Fruit fly (Drosophila melanogaster) whole organism, embryonic: ENCODE measurements around the gene lwr.

ENCODE experiments used
- Bgb ChIP-seq: fragments of 200-800 bp; sonication (Bioruptor generic); IDR thresholded peaks from 2 replicates; pipeline ENCODE4 v1.3.6; 2022; ENCODE audit warnings: missing biosample characterization, missing genetic modification characterization; ENCODE audit not compliant: partially characterized antibody
- CG11504 ChIP-seq: fragments of 200-800 bp; sonication (Bioruptor generic); optimal IDR thresholded peaks from 3 replicates; lab custom pipeline; 2019; ENCODE audit warnings: missing biosample characterization, mild to moderate bottlenecking, missing genetic modification characterization, moderate library complexity
- CG12155 ChIP-seq: fragments of 200-800 bp; sonication (Bioruptor generic); optimal IDR thresholded peaks from 3 replicates; lab custom pipeline; 2016; ENCODE audit warnings: missing biosample characterization, missing genetic modification characterization
- CG12219 ChIP-seq: fragments of 200-800 bp; sonication (Bioruptor generic); optimal IDR thresholded peaks from 3 replicates; lab custom pipeline; 2018; ENCODE audit warnings: missing biosample characterization, mild to moderate bottlenecking, missing genetic modification characterization
- CG1603 ChIP-seq: fragments of 200-800 bp; sonication (Bioruptor generic); optimal IDR thresholded peaks from 2 replicates; lab custom pipeline; 2019; ENCODE audit warnings: missing biosample characterization, mild to moderate bottlenecking, missing genetic modification characterization, moderate library complexity
- CG16813 ChIP-seq: fragments of 200-800 bp; sonication (Bioruptor generic); IDR thresholded peaks from 3 replicates; pipeline ENCODE4 v1.3.6; 2022; ENCODE audit warnings: missing biosample characterization, missing genetic modification characterization; ENCODE audit not compliant: partially characterized antibody
- CG16815 ChIP-seq: fragments of 200-800 bp; sonication (Bioruptor generic); optimal IDR thresholded peaks from 3 replicates; lab custom pipeline; 2017; ENCODE audit warnings: missing biosample characterization, mild to moderate bottlenecking, missing genetic modification characterization
- CG17361 ChIP-seq: fragments of 200-800 bp; sonication (Bioruptor generic); IDR thresholded peaks from 3 replicates; pipeline ENCODE4 v1.3.6; 2022; ENCODE audit warnings: missing biosample characterization, missing genetic modification characterization
- CG18262 ChIP-seq: fragments of 200-800 bp; optimal IDR thresholded peaks from 3 replicates; lab custom pipeline; 2019; ENCODE audit warnings: missing biosample characterization, mild to moderate bottlenecking, missing genetic modification characterization, moderate library complexity
- CG2120 ChIP-seq: fragments of 200-800 bp; sonication (Bioruptor generic); optimal IDR thresholded peaks from 3 replicates; lab custom pipeline; 2016; ENCODE audit warnings: missing biosample characterization, missing genetic modification characterization
- CG2889 ChIP-seq: fragments of 200-800 bp; sonication (Bioruptor generic); IDR thresholded peaks from 3 replicates; pipeline ENCODE4 v1.3.6; 2022; ENCODE audit warnings: missing biosample characterization, missing genetic modification characterization
- CG30403 ChIP-seq: fragments of 200-800 bp; sonication (Bioruptor generic); optimal IDR thresholded peaks from 3 replicates; lab custom pipeline; 2016; ENCODE audit warnings: missing biosample characterization, missing genetic modification characterization
- CG30431 ChIP-seq: fragments of 200-800 bp; sonication (Bioruptor generic); optimal IDR thresholded peaks from 2 replicates; lab custom pipeline; 2017; ENCODE audit warnings: missing biosample characterization, missing genetic modification characterization
- CG34422 ChIP-seq: fragments of 200-800 bp; sonication (Bioruptor generic); IDR thresholded peaks from 3 replicates; pipeline ENCODE4 v1.3.6; 2022; ENCODE audit warnings: missing biosample characterization, missing genetic modification characterization
- CG3995 ChIP-seq: fragments of 200-800 bp; sonication (Bioruptor generic); optimal IDR thresholded peaks from 3 replicates; lab custom pipeline; 2016; ENCODE audit warnings: missing biosample characterization, missing genetic modification characterization
- CG4328 ChIP-seq: fragments of 200-800 bp; sonication (Bioruptor generic); optimal IDR thresholded peaks from 3 replicates; lab custom pipeline; 2017; ENCODE audit warnings: missing biosample characterization, missing genetic modification reagents, missing genetic modification characterization
- CG4404 ChIP-seq: fragments of 200-800 bp; sonication (Bioruptor generic); IDR thresholded peaks from 2 replicates; pipeline ENCODE4 v1.3.6; 2022; ENCODE audit warnings: missing biosample characterization, missing genetic modification characterization
- CG7928 ChIP-seq: fragments of 200-800 bp; sonication (Bioruptor generic); optimal IDR thresholded peaks from 2 replicates; lab custom pipeline; 2017; ENCODE audit warnings: missing biosample characterization, mild to moderate bottlenecking, missing genetic modification characterization
- CG9797 ChIP-seq: fragments of 200-800 bp; sonication (Bioruptor generic); optimal IDR thresholded peaks from 3 replicates; lab custom pipeline; 2018; ENCODE audit warnings: missing biosample characterization, mild to moderate bottlenecking, missing genetic modification characterization
- CG9817 ChIP-seq: fragments of 200-800 bp; sonication (Bioruptor generic); optimal IDR thresholded peaks from 2 replicates; lab custom pipeline; 2018; ENCODE audit warnings: missing biosample characterization, mild to moderate bottlenecking, missing genetic modification characterization, moderate library complexity
- CG9932 ChIP-seq: fragments of 200-800 bp; sonication (Bioruptor generic); IDR thresholded peaks from 2 replicates; pipeline ENCODE4 v1.3.6; 2022; ENCODE audit warnings: missing biosample characterization, missing genetic modification characterization
- Chrac-16 ChIP-seq: fragments of 200-800 bp; sonication (Bioruptor generic); optimal IDR thresholded peaks from 3 replicates; lab custom pipeline; 2016; ENCODE audit warnings: missing biosample characterization, missing genetic modification characterization
- Dll ChIP-seq: fragments of 200-800 bp; sonication (Bioruptor generic); IDR thresholded peaks from 4 replicates; pipeline ENCODE4 v1.3.6; 2022; ENCODE audit warnings: missing biosample characterization, missing genetic modification characterization; ENCODE audit not compliant: partially characterized antibody
- Drgx ChIP-seq: fragments of 200-800 bp; sonication (Bioruptor generic); IDR thresholded peaks from 2 replicates; pipeline ENCODE4 v1.3.6; 2022; ENCODE audit warnings: missing biosample characterization, missing genetic modification characterization
- H2.0 ChIP-seq: fragments of 200-800 bp; sonication (Bioruptor generic); IDR thresholded peaks from 2 replicates; pipeline ENCODE4 v1.3.6; 2022; ENCODE audit warnings: missing biosample characterization, missing genetic modification characterization
- Kr ChIP-seq: fragments of 200-800 bp; sonication (Bioruptor generic); optimal IDR thresholded peaks from 2 replicates; lab custom pipeline; 2017; ENCODE audit warnings: missing biosample characterization, mild to moderate bottlenecking, missing genetic modification characterization
- NFAT ChIP-seq: fragments of 200-800 bp; sonication (Bioruptor generic); IDR thresholded peaks from 2 replicates; pipeline ENCODE4 v1.3.6; 2022; ENCODE audit warnings: missing biosample characterization, missing genetic modification characterization
- NK7.1 ChIP-seq: fragments of 200-800 bp; sonication (Bioruptor generic); optimal IDR thresholded peaks from 3 replicates; lab custom pipeline; 2016; ENCODE audit warnings: missing biosample characterization, missing genetic modification characterization
- Ravus ChIP-seq: fragments of 200-800 bp; sonication (Bioruptor generic); IDR thresholded peaks from 2 replicates; pipeline ENCODE4 v1.3.6; 2022; ENCODE audit warnings: missing biosample characterization, missing genetic modification characterization
- Spps ChIP-seq: fragments of 200-800 bp; sonication (Bioruptor generic); optimal IDR thresholded peaks from 2 replicates; lab custom pipeline; 2018; ENCODE audit warnings: missing biosample characterization, mild to moderate bottlenecking, missing genetic modification characterization
- ara ChIP-seq: fragments of 200-800 bp; sonication (Bioruptor generic); IDR thresholded peaks from 2 replicates; pipeline ENCODE4 v1.3.6; 2022; ENCODE audit warnings: missing biosample characterization, missing genetic modification characterization
- dati ChIP-seq: fragments of 200-800 bp; sonication (Bioruptor generic); IDR thresholded peaks from 2 replicates; pipeline ENCODE4 v1.3.6; 2022; ENCODE audit warnings: missing biosample characterization, missing genetic modification characterization
- dimm ChIP-seq: fragments of 200-800 bp; sonication (Bioruptor generic); IDR thresholded peaks from 2 replicates; pipeline ENCODE4 v1.3.6; 2022; ENCODE audit warnings: missing biosample characterization, missing genetic modification characterization
- gce ChIP-seq: fragments of 200-800 bp; sonication (Bioruptor generic); IDR thresholded peaks from 3 replicates; pipeline ENCODE4 v1.3.6; 2022; ENCODE audit warnings: missing biosample characterization, missing genetic modification characterization
- h ChIP-seq: fragments of >200 bp; optimal IDR thresholded peaks from 2 replicates; lab custom pipeline; 2017
- her ChIP-seq: fragments of 200-800 bp; sonication (Bioruptor generic); optimal IDR thresholded peaks from 2 replicates; lab custom pipeline; 2016; ENCODE audit warnings: missing biosample characterization, missing genetic modification characterization
- ind ChIP-seq: fragments of 200-800 bp; sonication (Bioruptor generic); optimal IDR thresholded peaks from 3 replicates; lab custom pipeline; 2016; ENCODE audit warnings: missing biosample characterization, missing genetic modification characterization
- lilli ChIP-seq: fragments of 200-800 bp; sonication (Bioruptor generic); optimal IDR thresholded peaks from 3 replicates; lab custom pipeline; 2016; ENCODE audit warnings: missing biosample characterization, missing genetic modification characterization
- lola ChIP-seq, 3 experiments: fragments of >200 bp in 2 of 3; fragments of 200-800 bp in 1 of 3; sonication (Bioruptor generic) in 1 of 3; optimal IDR thresholded peaks; 2 replicates each; lab custom pipeline; 2017 to 2019; ENCODE audit warnings: missing biosample characterization in 3 of 3, missing genetic modification characterization in 3 of 3, mild to moderate bottlenecking in 1 of 3, moderate library complexity in 1 of 3
- nerfin-1 ChIP-seq: fragments of 200-800 bp; sonication (Bioruptor generic); optimal IDR thresholded peaks from 3 replicates; lab custom pipeline; 2019; ENCODE audit warnings: missing biosample characterization, mild to moderate bottlenecking, missing genetic modification characterization, moderate library complexity
- pan ChIP-seq, 4 experiments: fragments of >200 bp in 3 of 4; fragments of 200-800 bp in 1 of 4; sonication (Bioruptor generic) in 1 of 4; optimal IDR thresholded peaks in 3 of 4; IDR thresholded peaks in 1 of 4; 2 replicates each; pipeline versions ENCODE4 v1.3.6 to Lab custom; 2017 to 2022; ENCODE audit warnings: missing biosample characterization in 2 of 4, missing genetic modification characterization in 2 of 4, mixed read lengths in 1 of 4
- pho ChIP-seq: fragments of 200-800 bp; sonication (Bioruptor generic); optimal IDR thresholded peaks from 2 replicates; lab custom pipeline; 2016; ENCODE audit warnings: missing biosample characterization, missing genetic modification characterization
- shn ChIP-seq: fragments of 200-800 bp; sonication (Bioruptor generic); optimal IDR thresholded peaks from 3 replicates; lab custom pipeline; 2016; ENCODE audit warnings: missing biosample characterization, missing genetic modification characterization
- tgo ChIP-seq: fragments of 200-800 bp; sonication (Bioruptor generic); IDR thresholded peaks from 3 replicates; pipeline ENCODE4 v1.3.6; 2022; ENCODE audit warnings: missing biosample characterization, missing genetic modification characterization
- tin ChIP-seq: fragments of 200-800 bp; sonication (Bioruptor generic); optimal IDR thresholded peaks from 3 replicates; lab custom pipeline; 2016; ENCODE audit warnings: missing biosample characterization, missing genetic modification characterization
- tio ChIP-seq: fragments of 200-800 bp; sonication (Bioruptor generic); optimal IDR thresholded peaks from 2 replicates; lab custom pipeline; 2017; ENCODE audit warnings: missing biosample characterization, missing genetic modification characterization, inconsistent platforms
- tup ChIP-seq: fragments of 200-800 bp; sonication (Bioruptor generic); optimal IDR thresholded peaks from 2 replicates; lab custom pipeline; 2016; ENCODE audit warnings: missing biosample characterization, mild to moderate bottlenecking, missing genetic modification characterization, moderate library complexity
- tx ChIP-seq: fragments of 200-800 bp; sonication (Bioruptor generic); optimal IDR thresholded peaks from 2 replicates; lab custom pipeline; 2016; ENCODE audit warnings: missing biosample characterization, missing genetic modification characterization
- usp ChIP-seq: fragments of >200 bp; optimal IDR thresholded peaks from 2 replicates; lab custom pipeline; 2017; ENCODE audit warnings: missing biosample characterization, missing genetic modification characterization

Gene lwr

dm6 chr2L:512028-512427, 30.4 kb downstream of the lwr start (continued):
- TF ChIP-seq CG17361 (GFP tag; lab: Robert Waterston, UW) (peak; percentile 49; the same call in 1 of the 3 replicates), Drgx (no peak)
- TF ChIP-seq, all 482 proteins: peak for 215

dm6 chr2L:510534-511014, 31.8 kb downstream of the lwr start:
- TF ChIP-seq CG30403 (GFP tag; lab: Kevin White, UChicago) (no peak), Bgb (no peak), usp (GFP tag; lab: Kevin White, UChicago) (no peak), CG2889 (no peak), ind (no peak), tx (GFP tag; lab: Kevin White, UChicago) (no peak), CG18262 (tag; lab: Kevin White, UChicago) (peak; percentile 77), tio (GFP tag; lab: Kevin White, UChicago) (peak; percentile 40), pan (optimal IDR thresholded peaks at IDR 0.05; lab: Kevin White, UChicago) (no peak), pan (GFP tag; optimal IDR thresholded peaks at IDR 0.05 in 1 of 2, IDR thresholded peaks at IDR 0.05 in 1 of 2) (no peak), lilli (GFP tag; lab: Kevin White, UChicago) (no peak), tin (GFP tag; lab: Kevin White, UChicago) (peak; percentile 28), H2.0 (no peak), NFAT (GFP tag; lab: Robert Waterston, UW) (no peak), CG9932 (GFP tag; lab: Robert Waterston, UW) (no peak), CG7928 (GFP tag; lab: Kevin White, UChicago) (no peak), nerfin-1 (peak; percentile 78), CG4404 (no peak), CG16813 (GFP tag; lab: Robert Waterston, UW) (no peak), CG9817 (tag; lab: Kevin White, UChicago) (peak; percentile 11), ara (GFP tag; lab: Robert Waterston, UW) (peak; percentile 65; the same call in 1 of the 2 replicates), Ravus (GFP tag; lab: Robert Waterston, UW) (no peak), pho (no peak), CG16815 (GFP tag; lab: Kevin White, UChicago) (peak; percentile 7), CG9797 (GFP tag; lab: Kevin White, UChicago) (peak; percentile 37), CG1603 (tag; lab: Kevin White, UChicago) (peak; percentile 73), gce (GFP tag; lab: Robert Waterston, UW) (peak; percentile 70; the same call in 1 of the 3 replicates), CG4328 (GFP tag; lab: Kevin White, UChicago) (peak; percentile 53), CG12155 (GFP tag; lab: Kevin White, UChicago) (no peak), Kr (GFP tag; lab: Kevin White, UChicago) (peak; percentile 91), her (GFP tag; lab: Kevin White, UChicago) (peak; percentile 60), CG12219 (GFP tag; lab: Kevin White, UChicago) (peak; percentile 52), tup (GFP tag; lab: Kevin White, UChicago) (peak; percentile 39), CG34422 (GFP tag; lab: Robert Waterston, UW) (peak; percentile 81; the same call in 1 of the 3 replicates), lola (GFP tag; optimal IDR thresholded peaks at IDR 0.05; lab: Kevin White, UChicago) (peak in 1 of 3 experiments; percentile 75), Spps (tag; lab: Kevin White, UChicago) (peak; percentile 71), NK7.1 (GFP tag; lab: Kevin White, UChicago) (peak; percentile 70), Chrac-16 (peak; percentile 3), shn (GFP tag; lab: Kevin White, UChicago) (peak; percentile 61), h (no peak), CG2120 (GFP tag; lab: Kevin White, UChicago) (peak; percentile 18), tgo (GFP tag; lab: Robert Waterston, UW) (no peak; the same call in 2 of the 3 replicates), CG3995 (no peak), dati (GFP tag; lab: Robert Waterston, UW) (no peak), CG11504 (tag; lab: Kevin White, UChicago) (peak; percentile 52), dimm (GFP tag; lab: Robert Waterston, UW) (no peak), Dll (GFP tag; lab: Robert Waterston, UW) (0 out of 4 replicates have a peak, but pooled peaks have one; percentile 14), CG30431 (GFP tag; lab: Kevin White, UChicago) (peak; percentile 43)
